Worm (Caenorhabditis elegans) whole organism, mixed stage, embryonic: ENCODE results near the gene sri-9.

Experiments
- M03D4.4 ChIP-seq: sonication (generic microtip); optimal IDR thresholded peaks from 2 replicates; lab custom pipeline; 2017; ENCODE audit warnings: mild to moderate bottlenecking, missing genetic modification characterization, missing compliant biosample characterization
- bed-3 ChIP-seq: fragments of 200-800 bp; sonication (Bioruptor generic); optimal IDR thresholded peaks from 3 replicates; lab custom pipeline; 2018; ENCODE audit warnings: mild to moderate bottlenecking, missing genetic modification characterization, moderate library complexity, missing compliant biosample characterization
- blmp-1 ChIP-seq: fragments of 150-350 bp; optimal IDR thresholded peaks from 2 replicates; lab custom pipeline; 2014; ENCODE audit warnings: missing biosample characterization, missing genetic modification characterization
- ceh-39 ChIP-seq: fragments of 150-350 bp; optimal IDR thresholded peaks from 2 replicates; lab custom pipeline; 2014; ENCODE audit warnings: missing biosample characterization, missing genetic modification characterization
- ceh-43 ChIP-seq: fragments of 200-800 bp; sonication (Bioruptor generic); optimal IDR thresholded peaks from 2 replicates; lab custom pipeline; 2018; ENCODE audit warnings: mild to moderate bottlenecking, missing genetic modification characterization, moderate library complexity, missing compliant biosample characterization
- ces-1 ChIP-seq: fragments of 150-350 bp; optimal IDR thresholded peaks from 2 replicates; lab custom pipeline; 2014; ENCODE audit warnings: missing biosample characterization, missing genetic modification reagents, missing genetic modification characterization
- elt-1 ChIP-seq: sonication (generic microtip); optimal IDR thresholded peaks from 2 replicates; lab custom pipeline; 2017; ENCODE audit warnings: missing genetic modification characterization, mild to moderate bottlenecking, missing compliant biosample characterization, antibody characterized with exemption, moderate library complexity, borderline replicate concordance; ENCODE audit not compliant: insufficient read depth
- flh-1 ChIP-seq: fragments of 200-800 bp; sonication (Bioruptor generic); optimal IDR thresholded peaks from 2 replicates; lab custom pipeline; 2018; ENCODE audit warnings: mild to moderate bottlenecking, missing genetic modification characterization, moderate library complexity, missing compliant biosample characterization
- hlh-1 ChIP-seq: fragments of 150-350 bp; optimal IDR thresholded peaks from 2 replicates; lab custom pipeline; 2014; ENCODE audit warnings: missing biosample characterization, missing genetic modification reagents, missing genetic modification characterization
- lin-13 ChIP-seq: fragments of 150-350 bp; optimal IDR thresholded peaks from 2 replicates; lab custom pipeline; 2014; ENCODE audit warnings: missing biosample characterization, missing genetic modification characterization
- lin-32 ChIP-seq: fragments of 200-800 bp; sonication (Bioruptor generic); optimal IDR thresholded peaks from 2 replicates; lab custom pipeline; 2018; ENCODE audit warnings: mild to moderate bottlenecking, missing genetic modification characterization, missing compliant biosample characterization
- lsy-2 ChIP-seq: fragments of 150-350 bp; optimal IDR thresholded peaks from 2 replicates; lab custom pipeline; 2014; ENCODE audit warnings: missing biosample characterization, missing genetic modification characterization
- mab-5 ChIP-seq: fragments of 150-350 bp; optimal IDR thresholded peaks from 2 replicates; lab custom pipeline; 2014; ENCODE audit warnings: missing biosample characterization, missing genetic modification characterization
- mep-1 ChIP-seq: fragments of 150-350 bp; optimal IDR thresholded peaks from 2 replicates; lab custom pipeline; 2017; ENCODE audit warnings: missing biosample characterization, missing genetic modification reagents, missing genetic modification characterization, inconsistent platforms
- mls-2 ChIP-seq: sonication (generic microtip); optimal IDR thresholded peaks from 2 replicates; lab custom pipeline; 2016; ENCODE audit warnings: mild to moderate bottlenecking, missing genetic modification characterization, moderate library complexity, missing compliant biosample characterization
- nhr-12 ChIP-seq: fragments of 150-350 bp; optimal IDR thresholded peaks from 2 replicates; lab custom pipeline; 2014; ENCODE audit warnings: missing biosample characterization, missing genetic modification characterization
- nhr-2 ChIP-seq: fragments of 150-350 bp; optimal IDR thresholded peaks from 2 replicates; lab custom pipeline; 2014; ENCODE audit warnings: missing biosample characterization, missing genetic modification characterization
- nhr-237 ChIP-seq: fragments of 150-350 bp; optimal IDR thresholded peaks from 2 replicates; lab custom pipeline; 2014; ENCODE audit warnings: missing biosample characterization, missing genetic modification characterization
- nhr-28 ChIP-seq: fragments of 150-350 bp; optimal IDR thresholded peaks from 2 replicates; lab custom pipeline; 2014; ENCODE audit warnings: missing biosample characterization, missing genetic modification characterization
- pha-4 ChIP-seq: fragments of 150-350 bp; optimal IDR thresholded peaks from 2 replicates; lab custom pipeline; 2018; ENCODE audit warnings: missing biosample characterization, missing genetic modification reagents, missing genetic modification characterization
- sem-2 ChIP-seq: fragments of 200-800 bp; sonication (Bioruptor generic); optimal IDR thresholded peaks from 2 replicates; lab custom pipeline; 2018; ENCODE audit warnings: mild to moderate bottlenecking, missing genetic modification characterization, missing compliant biosample characterization
- sptf-1 ChIP-seq: sonication (generic microtip); optimal IDR thresholded peaks from 2 replicates; lab custom pipeline; 2017; ENCODE audit warnings: mild to moderate bottlenecking, missing genetic modification characterization, moderate library complexity, missing compliant biosample characterization
- tbx-8 ChIP-seq: fragments of 200-800 bp; sonication (Bioruptor generic); optimal IDR thresholded peaks from 2 replicates; lab custom pipeline; 2018; ENCODE audit warnings: mild to moderate bottlenecking, missing genetic modification characterization, moderate library complexity, missing compliant biosample characterization
- unc-120 ChIP-seq: sonication (generic microtip); optimal IDR thresholded peaks from 2 replicates; lab custom pipeline; 2017; ENCODE audit warnings: missing genetic modification characterization, missing compliant biosample characterization; ENCODE audit not compliant: poor library complexity, severe bottlenecking
- unc-39 ChIP-seq: fragments of 150-350 bp; optimal IDR thresholded peaks from 2 replicates; lab custom pipeline; 2014; ENCODE audit warnings: missing biosample characterization, missing genetic modification characterization
- unc-62 ChIP-seq: fragments of 150-350 bp; optimal IDR thresholded peaks from 2 replicates; lab custom pipeline; 2014; ENCODE audit warnings: missing biosample characterization, missing genetic modification reagents, missing genetic modification characterization
- zip-8 ChIP-seq: fragments of 150-350 bp; optimal IDR thresholded peaks from 2 replicates; lab custom pipeline; 2014; ENCODE audit warnings: missing biosample characterization, missing genetic modification characterization
- ztf-11 ChIP-seq: fragments of 150-350 bp; optimal IDR thresholded peaks from 2 replicates; lab custom pipeline; 2014; ENCODE audit warnings: missing biosample characterization, missing genetic modification characterization

sri-9 gene

ce11 chrV:17019690-17020089 lies 18.4 kb downstream of the sri-9 start, which contains the start of gene F49H6.17:
F49H6.17 (plus strand) TSS chrV:17019990.
- TF ChIP-seq nhr-2 (tag; lab: Kevin White, UChicago) (no peak), M03D4.4 (tag; lab: Kevin White, UChicago) (no peak)
- TF ChIP-seq, all 35 proteins: peak for 0

ce11 chrV:17021361-17021760 lies 20.1 kb downstream of the sri-9 start, which contains the start of gene F49H6.12:
F49H6.12 (minus strand) TSS chrV:17021461.
- TF ChIP-seq ceh-39 (tag; lab: Kevin White, UChicago) (no peak), pha-4 (tag; lab: Kevin White, UChicago) (no peak), lsy-2 (tag; lab: Kevin White, UChicago) (no peak), zip-8 (tag; lab: Kevin White, UChicago) (no peak), unc-62 (no peak), nhr-2 (tag; lab: Kevin White, UChicago) (no peak), unc-120 (tag; lab: Kevin White, UChicago) (no peak), sptf-1 (no peak), sem-2 (GFP tag; lab: Kevin White, UChicago) (no peak), mab-5 (no peak), nhr-28 (tag; lab: Kevin White, UChicago) (no peak)

- TF ChIP-seq unc-39 (tag; lab: Kevin White, UChicago) (no peak), hlh-1 (tag; lab: Kevin White, UChicago) (no peak), ztf-11 (tag; lab: Kevin White, UChicago) (no peak), M03D4.4 (tag; lab: Kevin White, UChicago) (no peak)
Observed at ce11 chrV:17022613-17023322, 21.5 kb downstream of the sri-9 start, which contains the start of the genes F49H6.8 and F49H6.5. F49H6.8 (minus strand) TSS chrV:17022663. F49H6.5 (plus strand) TSS chrV:17023241.

ce11 chrV:17026289-17026688 lies 25.0 kb downstream of the sri-9 start, which contains the start of gene F49H6.15:
F49H6.15 (minus strand) TSS chrV:17026389.
- TF ChIP-seq blmp-1 (tag; lab: Kevin White, UChicago): no peak
- no peak for TF ChIP-seq tbx-8
- no peak for TF ChIP-seq bed-3
- TF ChIP-seq mab-5: no peak
- TF ChIP-seq lin-32 (GFP tag; lab: Kevin White, UChicago): no peak
- TF ChIP-seq ces-1 (GFP tag; lab: Kevin White, UChicago): no peak
- TF ChIP-seq flh-1 (GFP tag; lab: Kevin White, UChicago): no peak

ce11 chrV:17030430-17030829 lies 29.2 kb downstream of the sri-9 start:
- TF ChIP-seq lin-32 (GFP tag; lab: Kevin White, UChicago): no peak
- no peak for TF ChIP-seq nhr-12
- no peak for TF ChIP-seq nhr-28 (tag; lab: Kevin White, UChicago)
- TF ChIP-seq lin-13 (tag; lab: Kevin White, UChicago): no peak

ce11 chrV:17035850-17036249 lies 34.6 kb downstream of the sri-9 start, which contains the start of gene srz-94:
srz-94 (minus strand) TSS chrV:17035950.
- TF ChIP-seq nhr-237 (tag; lab: Kevin White, UChicago): no peak

- TF ChIP-seq elt-1 (tag; lab: Kevin White, UChicago) (no peak), mep-1 (no peak), M03D4.4 (tag; lab: Kevin White, UChicago) (no peak), unc-120 (tag; lab: Kevin White, UChicago) (no peak), hlh-1 (tag; lab: Kevin White, UChicago) (no peak), tbx-8 (no peak), ceh-43 (GFP tag; lab: Kevin White, UChicago) (no peak), bed-3 (no peak), sem-2 (GFP tag; lab: Kevin White, UChicago) (no peak), lin-13 (tag; lab: Kevin White, UChicago) (no peak), mls-2 (tag; lab: Kevin White, UChicago) (no peak)
Observed at ce11 chrV:17042263-17042662, 41.0 kb downstream of the sri-9 start, which contains the start of gene hpo-33. hpo-33 (plus strand) TSS chrV:17042563.
